Fruit fly (Drosophila melanogaster): ENCODE measurements around the gene CG12229.

Gene CG12229

dm6 chr3L:17444569-17444968, 8.3 kb upstream of the CG12229 start:
- no peak for TF ChIP-seq CG7786 (GFP tag; optimal IDR thresholded peaks at IDR 0.05)
- TF ChIP-seq scrt (GFP tag; optimal IDR thresholded peaks at IDR 0.05) = peak; percentile 63
- TF ChIP-seq ewg (GFP tag; optimal IDR thresholded peaks at IDR 0.05) = peak; percentile 31
- TF ChIP-seq nau (GFP tag; optimal IDR thresholded peaks at IDR 0.05) = no peak
- peak; percentile 80 for TF ChIP-seq Deaf1 (tag; optimal IDR thresholded peaks at IDR 0.05)
- no peak for TF ChIP-seq vnd (GFP tag; IDR thresholded peaks at IDR 0.05; ENCODE audit: partially characterized antibody)
- TF ChIP-seq CG13894 (tag; optimal IDR thresholded peaks at IDR 0.05) = peak; percentile 50
- TF ChIP-seq CG7987 (GFP tag; optimal IDR thresholded peaks at IDR 0.05) = no peak
- no peak for TF ChIP-seq inv (GFP tag; IDR thresholded peaks at IDR 0.05; ENCODE audit: partially characterized antibody)
- no peak for TF ChIP-seq HHEX (GFP tag; optimal IDR thresholded peaks at IDR 0.05)
- no peak for TF ChIP-seq B-H2 (GFP tag; optimal IDR thresholded peaks at IDR 0.05)
- TF ChIP-seq gcm (GFP tag; optimal IDR thresholded peaks at IDR 0.05) = no peak
- TF ChIP-seq Dip3 (GFP tag; optimal IDR thresholded peaks at IDR 0.05) = no peak
- TF ChIP-seq CG17361 (GFP tag; IDR thresholded peaks at IDR 0.05) = no peak
- no peak for TF ChIP-seq CG9797 (GFP tag; optimal IDR thresholded peaks at IDR 0.05)
- TF ChIP-seq CG13775 (GFP tag; optimal IDR thresholded peaks at IDR 0.05) = no peak
- 0 out of 2 replicates have a peak, but pooled peaks have one; percentile 20 for TF ChIP-seq CG31224 (GFP tag; IDR thresholded peaks at IDR 0.05)
- TF ChIP-seq ken (GFP tag; IDR thresholded peaks at IDR 0.05) = 0 out of 3 replicates have a peak, but pooled peaks have one; percentile 20

- TF ChIP-seq CG10543 (GFP tag; optimal IDR thresholded peaks at IDR 0.05) = peak; percentile 9
- TF ChIP-seq abd-A (tag; optimal IDR thresholded peaks at IDR 0.05) = peak; percentile 86
- no peak for TF ChIP-seq crc (GFP tag; optimal IDR thresholded peaks at IDR 0.05)
- 0 out of 2 replicates have a peak, but pooled peaks have one; percentile 10 for TF ChIP-seq ranshi (GFP tag; IDR thresholded peaks at IDR 0.05)
- peak; percentile 16 for TF ChIP-seq Med (GFP tag)
- TF ChIP-seq Vsx1 (GFP tag; optimal IDR thresholded peaks at IDR 0.05) = no peak
- peak; percentile 16 for TF ChIP-seq CG13894 (tag; optimal IDR thresholded peaks at IDR 0.05)
- TF ChIP-seq cg (GFP tag; optimal IDR thresholded peaks at IDR 0.05) = peak; percentile 37
- no peak for TF ChIP-seq BtbVII (GFP tag; optimal IDR thresholded peaks at IDR 0.05)
- TF ChIP-seq pros (GFP tag; optimal IDR thresholded peaks at IDR 0.05) = peak; percentile 52
- peak; percentile 23 for TF ChIP-seq sens (GFP tag)
- no peak for TF ChIP-seq CG2120 (GFP tag; optimal IDR thresholded peaks at IDR 0.05)
Observed at dm6 chr3L:17441602-17442001, 5.4 kb upstream of the CG12229 start.

- TF ChIP-seq CG18599 (GFP tag; optimal IDR thresholded peaks at IDR 0.05) (peak; percentile 55), vnd (GFP tag; IDR thresholded peaks at IDR 0.05; ENCODE audit: partially characterized antibody) (0 out of 3 replicates have a peak, but pooled peaks have one; percentile 12), slbo (GFP tag; IDR thresholded peaks at IDR 0.05) (no peak), ewg (GFP tag; optimal IDR thresholded peaks at IDR 0.05) (peak; percentile 30), abd-A (tag; optimal IDR thresholded peaks at IDR 0.05) (peak; percentile 76), Med (GFP tag) (peak; percentile 2), CG17361 (GFP tag; IDR thresholded peaks at IDR 0.05) (peak; percentile 71), CG9876 (GFP tag; optimal IDR thresholded peaks at IDR 0.05) (no peak), CG32767 (GFP tag; IDR thresholded peaks at IDR 0.05) (no peak), fru (optimal IDR thresholded peaks at IDR 0.05) (no peak), crol (GFP tag; IDR thresholded peaks at IDR 0.05) (0 out of 2 replicates have a peak, but pooled peaks have one; percentile 30), zen2 (GFP tag; IDR thresholded peaks at IDR 0.05; ENCODE audit: partially characterized antibody) (0 out of 3 replicates have a peak, but pooled peaks have one; percentile 22), CG8290 (GFP tag; optimal IDR thresholded peaks at IDR 0.05) (no peak), CG8290 (tag; optimal IDR thresholded peaks at IDR 0.05) (peak in 1 of 2 experiments; percentile 5), gem (tag; optimal IDR thresholded peaks at IDR 0.05) (no peak), Sox100B (GFP tag; optimal IDR thresholded peaks at IDR 0.05) (no peak), Deaf1 (tag; optimal IDR thresholded peaks at IDR 0.05) (peak; percentile 49), Trl (optimal IDR thresholded peaks at IDR 0.05) (peak; percentile 36 to 52), Trl (GFP tag; optimal IDR thresholded peaks at IDR 0.05) (no peak), nerfin-1 (tag; optimal IDR thresholded peaks at IDR 0.05) (peak; percentile 49), CG4820 (GFP tag; optimal IDR thresholded peaks at IDR 0.05) (no peak), Doc3 (GFP tag; IDR thresholded peaks at IDR 0.05; ENCODE audit: partially characterized antibody) (no peak), CG5180 (GFP tag; optimal IDR thresholded peaks at IDR 0.05) (peak; percentile 11), scrt (GFP tag; optimal IDR thresholded peaks at IDR 0.05) (peak; percentile 91), esg (GFP tag; conservative IDR thresholded peaks at IDR 0.05) (no peak)
Observed at dm6 chr3L:17438872-17439495, 2.8 kb upstream of the CG12229 start, which contains the start of gene CG18265. TSS of gene CG18265 (plus strand) at chr3L:17439401.
